Fruit fly (Drosophila melanogaster) whole organism, pupa: ENCODE measurements around the gene Tango5.

Experiments
- CG10348 ChIP-seq: fragments of 200-800 bp; sonication (Bioruptor generic); IDR thresholded peaks from 2 replicates; pipeline ENCODE4 v1.3.6; 2022; ENCODE audit warnings: missing biosample characterization, missing genetic modification characterization
- CG13204 ChIP-seq: fragments of 200-800 bp; sonication (Bioruptor generic); optimal IDR thresholded peaks from 2 replicates; lab custom pipeline; 2018; ENCODE audit warnings: missing biosample characterization, mild to moderate bottlenecking, missing genetic modification characterization, moderate library complexity
- CG15710 ChIP-seq: fragments of 200-800 bp; sonication (Bioruptor generic); optimal IDR thresholded peaks from 2 replicates; lab custom pipeline; 2018; ENCODE audit warnings: missing biosample characterization, mild to moderate bottlenecking, missing genetic modification characterization, moderate library complexity
- CG17806 ChIP-seq: fragments of 200-800 bp; sonication (Bioruptor generic); optimal IDR thresholded peaks from 2 replicates; lab custom pipeline; 2018; ENCODE audit warnings: missing biosample characterization, mild to moderate bottlenecking, missing genetic modification characterization, moderate library complexity
- CG34367 ChIP-seq: fragments of 200-800 bp; sonication (Bioruptor generic); optimal IDR thresholded peaks from 2 replicates; lab custom pipeline; 2018; ENCODE audit warnings: missing biosample characterization, mild to moderate bottlenecking, missing genetic modification characterization
- CG8159 ChIP-seq: fragments of 200-800 bp; sonication (Bioruptor generic); optimal IDR thresholded peaks from 3 replicates; lab custom pipeline; 2018; ENCODE audit warnings: missing biosample characterization, mild to moderate bottlenecking, missing genetic modification characterization, moderate library complexity
- CG8301 ChIP-seq: fragments of 200-800 bp; sonication (Bioruptor generic); optimal IDR thresholded peaks from 2 replicates; lab custom pipeline; 2018; ENCODE audit warnings: missing biosample characterization, mild to moderate bottlenecking, missing genetic modification characterization
- Ets98B ChIP-seq: fragments of 200-800 bp; sonication (Bioruptor generic); IDR thresholded peaks from 2 replicates; pipeline ENCODE4 v1.3.6; 2022; ENCODE audit warnings: missing biosample characterization, missing genetic modification characterization
- Pif1B ChIP-seq: fragments of 200-800 bp; sonication (Bioruptor generic); optimal IDR thresholded peaks from 3 replicates; lab custom pipeline; 2016; ENCODE audit warnings: missing biosample characterization, missing genetic modification characterization
- fd96Ca ChIP-seq: fragments of 200-800 bp; sonication (Bioruptor generic); IDR thresholded peaks from 3 replicates; pipeline ENCODE4 v1.3.6; 2022; ENCODE audit warnings: missing biosample characterization, missing genetic modification characterization
- rn ChIP-seq: fragments of 200-800 bp; sonication (Bioruptor generic); IDR thresholded peaks from 2 replicates; pipeline ENCODE4 v1.3.6; 2022; ENCODE audit warnings: missing biosample characterization, missing genetic modification characterization

- no peak for TF ChIP-seq CG10348 (GFP tag; lab: Robert Waterston, UW)
- no peak for TF ChIP-seq CG8301 (tag; lab: Kevin White, UChicago)
- TF ChIP-seq fd96Ca (GFP tag; lab: Robert Waterston, UW), result no peak
- no peak for TF ChIP-seq CG13204 (GFP tag; lab: Kevin White, UChicago)
- no peak for TF ChIP-seq Pif1B
- TF ChIP-seq Ets98B (GFP tag; lab: Robert Waterston, UW), result no peak
- no peak for TF ChIP-seq CG17806
- no peak for TF ChIP-seq CG34367
- TF ChIP-seq CG8159 (tag; lab: Kevin White, UChicago), result no peak
- TF ChIP-seq CG15710 (tag; lab: Kevin White, UChicago), result no peak
- TF ChIP-seq rn (GFP tag; lab: Robert Waterston, UW), result no peak
Measured at dm6 chrX:10723488-10724254, 40.5 kb downstream of the Tango5 start.
